Worm (Caenorhabditis elegans) whole organism, young adult: Measurements from ENCODE around the gene R03E9.2.

Experiments
- ama-1 ChIP-seq, 3 experiments: fragments of 150-350 bp in 1 of 3; sonication (generic microtip) in 2 of 3; optimal IDR thresholded peaks; 2 replicates each; lab custom pipeline; 2014 to 2018; ENCODE audit warnings: missing biosample characterization in 2 of 3, missing genetic modification characterization in 2 of 3, missing genetic modification reagents in 2 of 3
- athp-1 ChIP-seq: sonication (generic microtip); optimal IDR thresholded peaks from 2 replicates; lab custom pipeline; 2017; ENCODE audit warnings: mild to moderate bottlenecking, missing genetic modification characterization, missing compliant biosample characterization

- TF ChIP-seq ama-1 (optimal IDR thresholded peaks at IDR 0.05; lab: Kevin White, UChicago) (no peak), ama-1 (GFP tag; optimal IDR thresholded peaks at IDR 0.05; lab: Kevin White, UChicago) (no peak), athp-1 (tag; lab: Kevin White, UChicago) (no peak)
These were observed 4.2 kb downstream of the R03E9.2 start for ce11 chrX:6728820-6729396.
